Fruit fly (Drosophila melanogaster): ENCODE results near the gene Vha16-3.

dm6 chr3L:11485956-11486609 is 13.0 kb downstream of the Vha16-3 start:
- TF ChIP-seq Dll (optimal IDR thresholded peaks at IDR 0.05) (no peak), CG8478 (optimal IDR thresholded peaks at IDR 0.05) (no peak)
